Fruit fly (Drosophila melanogaster) whole organism, embryonic: ENCODE measurements around the gene rdog.
A peak's percentile ranks its signal among the peaks of the same experiment; 100 is the strongest.

Experiments
- C15 ChIP-seq: fragments of 200-800 bp; sonication (Bioruptor generic); IDR thresholded peaks from 3 replicates; pipeline ENCODE4 v1.3.6; 2022; ENCODE audit warnings: missing biosample characterization, missing genetic modification characterization
- CG10321 ChIP-seq: fragments of 200-800 bp; sonication (Bioruptor generic); IDR thresholded peaks from 2 replicates; pipeline ENCODE4 v1.3.6; 2022; ENCODE audit warnings: missing biosample characterization, missing genetic modification characterization
- CG10979 ChIP-seq: fragments of 200-800 bp; sonication (Bioruptor generic); optimal IDR thresholded peaks from 2 replicates; lab custom pipeline; 2018; ENCODE audit warnings: missing biosample characterization, mild to moderate bottlenecking, missing genetic modification characterization, moderate library complexity
- CG11456 ChIP-seq: fragments of 200-800 bp; sonication (Bioruptor generic); IDR thresholded peaks from 3 replicates; pipeline ENCODE4 v1.3.6; 2022; ENCODE audit warnings: missing biosample characterization, missing genetic modification characterization
- CG1233 ChIP-seq: fragments of 200-800 bp; sonication (Bioruptor generic); optimal IDR thresholded peaks from 4 replicates; lab custom pipeline; 2018; ENCODE audit warnings: missing biosample characterization, mild to moderate bottlenecking, missing genetic modification characterization
- CG12942 ChIP-seq: fragments of 200-800 bp; sonication (Bioruptor generic); optimal IDR thresholded peaks from 3 replicates; lab custom pipeline; 2016; ENCODE audit warnings: missing biosample characterization, missing genetic modification characterization
- CG15073 ChIP-seq: fragments of 200-800 bp; sonication (Bioruptor generic); optimal IDR thresholded peaks from 2 replicates; lab custom pipeline; 2016; ENCODE audit warnings: missing biosample characterization, missing genetic modification characterization
- CG16779 ChIP-seq: fragments of 200-800 bp; sonication (Bioruptor generic); IDR thresholded peaks from 2 replicates; pipeline ENCODE4 v1.3.6; 2022; ENCODE audit warnings: missing biosample characterization, missing genetic modification characterization
- CG17186 ChIP-seq: fragments of 200-800 bp; sonication (Bioruptor generic); optimal IDR thresholded peaks from 3 replicates; lab custom pipeline; 2017; ENCODE audit warnings: missing biosample characterization, missing genetic modification reagents, missing genetic modification characterization
- CG17361 ChIP-seq: fragments of 200-800 bp; sonication (Bioruptor generic); IDR thresholded peaks from 3 replicates; pipeline ENCODE4 v1.3.6; 2022; ENCODE audit warnings: missing biosample characterization, missing genetic modification characterization
- CG2129 ChIP-seq: fragments of 200-800 bp; sonication (Bioruptor generic); IDR thresholded peaks from 2 replicates; pipeline ENCODE4 v1.3.6; 2022; ENCODE audit warnings: missing biosample characterization, missing genetic modification characterization; ENCODE audit not compliant: partially characterized antibody
- CG3838 ChIP-seq: fragments of 200-800 bp; sonication (Bioruptor generic); optimal IDR thresholded peaks from 3 replicates; lab custom pipeline; 2016; ENCODE audit warnings: missing biosample characterization, missing genetic modification characterization
- CG6272 ChIP-seq: fragments of 200-800 bp; sonication (Bioruptor generic); IDR thresholded peaks from 2 replicates; pipeline ENCODE4 v1.3.6; 2022; ENCODE audit warnings: missing biosample characterization, missing genetic modification characterization
- CG6813 ChIP-seq: fragments of 200-800 bp; sonication (Bioruptor generic); optimal IDR thresholded peaks from 2 replicates; lab custom pipeline; 2017; ENCODE audit warnings: missing biosample characterization, missing genetic modification characterization, mild to moderate bottlenecking, moderate library complexity, missing genetic modification reagents
- CG8281 ChIP-seq: fragments of 200-800 bp; sonication (Bioruptor generic); optimal IDR thresholded peaks from 2 replicates; lab custom pipeline; 2018; ENCODE audit warnings: missing biosample characterization, mild to moderate bottlenecking, missing genetic modification characterization, moderate library complexity
- CG8359 ChIP-seq: fragments of 200-800 bp; sonication (Bioruptor generic); optimal IDR thresholded peaks from 2 replicates; lab custom pipeline; 2017; ENCODE audit warnings: missing biosample characterization, mild to moderate bottlenecking, missing genetic modification characterization, borderline replicate concordance
- CG9215 ChIP-seq: fragments of 200-800 bp; sonication (Bioruptor generic); IDR thresholded peaks from 2 replicates; pipeline ENCODE4 v1.3.6; 2022; ENCODE audit warnings: missing biosample characterization, missing genetic modification characterization
- CG9932 ChIP-seq: fragments of 200-800 bp; sonication (Bioruptor generic); IDR thresholded peaks from 2 replicates; pipeline ENCODE4 v1.3.6; 2022; ENCODE audit warnings: missing biosample characterization, missing genetic modification characterization
- D19A ChIP-seq: fragments of 200-800 bp; optimal IDR thresholded peaks from 3 replicates; lab custom pipeline; 2019; ENCODE audit warnings: missing biosample characterization, mild to moderate bottlenecking, missing genetic modification characterization, moderate library complexity
- Ets65A ChIP-seq: fragments of 200-800 bp; sonication (Bioruptor generic); peaks from one replicate; lab custom pipeline; 2016; ENCODE audit warnings: missing biosample characterization, missing genetic modification characterization
- Fer3 ChIP-seq: fragments of 200-800 bp; sonication (Bioruptor generic); optimal IDR thresholded peaks from 2 replicates; lab custom pipeline; 2018; ENCODE audit warnings: missing biosample characterization, mild to moderate bottlenecking, missing genetic modification characterization, moderate library complexity
- Hey ChIP-seq: fragments of 200-800 bp; sonication (Bioruptor generic); optimal IDR thresholded peaks from 3 replicates; lab custom pipeline; 2018; ENCODE audit warnings: missing biosample characterization, mild to moderate bottlenecking, missing genetic modification characterization
- Hmx ChIP-seq: fragments of 200-800 bp; sonication (Bioruptor generic); optimal IDR thresholded peaks from 2 replicates; lab custom pipeline; 2016; ENCODE audit warnings: missing biosample characterization, missing genetic modification characterization
- Mad ChIP-seq: fragments of 200-800 bp; sonication (Bioruptor generic); optimal IDR thresholded peaks from 2 replicates; lab custom pipeline; 2016; ENCODE audit warnings: missing biosample characterization, missing genetic modification characterization
- Max ChIP-seq: fragments of 200-800 bp; sonication (Bioruptor generic); optimal IDR thresholded peaks from 2 replicates; lab custom pipeline; 2016; ENCODE audit warnings: missing biosample characterization, mild to moderate bottlenecking, missing genetic modification characterization
- Scr ChIP-seq: fragments of 200-800 bp; sonication (Bioruptor generic); IDR thresholded peaks from 2 replicates; pipeline ENCODE4 v1.3.6; 2022; ENCODE audit warnings: missing biosample characterization, missing genetic modification characterization; ENCODE audit not compliant: partially characterized antibody
- Sin3A ChIP-seq: fragments of >200 bp; optimal IDR thresholded peaks from 2 replicates; lab custom pipeline; 2018
- Six4 ChIP-seq: fragments of 200-800 bp; sonication (Bioruptor generic); optimal IDR thresholded peaks from 2 replicates; lab custom pipeline; 2016; ENCODE audit warnings: missing biosample characterization, missing genetic modification characterization
- Ssrp ChIP-seq: fragments of 200-800 bp; sonication (Bioruptor generic); optimal IDR thresholded peaks from 2 replicates; lab custom pipeline; 2018; ENCODE audit warnings: missing biosample characterization, mild to moderate bottlenecking, missing genetic modification characterization, moderate library complexity
- Stat92E ChIP-seq, 3 experiments: fragments of >200 bp in 2 of 3; fragments of 200-800 bp in 1 of 3; sonication (Bioruptor generic) in 1 of 3; optimal IDR thresholded peaks; 2 replicates each; lab custom pipeline; 2017 to 2019; ENCODE audit warnings: missing biosample characterization in 3 of 3, missing genetic modification characterization in 3 of 3, mild to moderate bottlenecking in 1 of 3, moderate library complexity in 1 of 3
- ase ChIP-seq: fragments of 200-800 bp; sonication (Bioruptor generic); IDR thresholded peaks from 3 replicates; pipeline ENCODE4 v1.3.6; 2022; ENCODE audit warnings: missing biosample characterization, missing genetic modification characterization
- cwo ChIP-seq: fragments of 200-800 bp; sonication (Bioruptor generic); optimal IDR thresholded peaks from 3 replicates; lab custom pipeline; 2017; ENCODE audit warnings: missing biosample characterization, missing genetic modification characterization, mild to moderate bottlenecking, moderate library complexity, missing genetic modification reagents
- dm ChIP-seq: fragments of 200-800 bp; sonication (Bioruptor generic); optimal IDR thresholded peaks from 3 replicates; lab custom pipeline; 2016; ENCODE audit warnings: missing biosample characterization, missing genetic modification characterization
- dpn ChIP-seq, 2 experiments: fragments of 200-800 bp; sonication (Bioruptor generic); optimal IDR thresholded peaks; 3 replicates each; lab custom pipeline; 2016; ENCODE audit warnings: missing biosample characterization in 2 of 2, missing genetic modification characterization in 2 of 2
- eyg ChIP-seq: fragments of 200-800 bp; sonication (Bioruptor generic); optimal IDR thresholded peaks from 3 replicates; lab custom pipeline; 2016; ENCODE audit warnings: missing biosample characterization, missing genetic modification characterization
- fd64A ChIP-seq: fragments of 200-800 bp; sonication (Bioruptor generic); optimal IDR thresholded peaks from 3 replicates; lab custom pipeline; 2018; ENCODE audit warnings: missing biosample characterization, mild to moderate bottlenecking, missing genetic modification characterization
- fd96Cb ChIP-seq: fragments of 200-800 bp; sonication (Bioruptor generic); optimal IDR thresholded peaks from 2 replicates; lab custom pipeline; 2018; ENCODE audit warnings: missing biosample characterization, mild to moderate bottlenecking, missing genetic modification characterization, moderate library complexity
- jumu ChIP-seq: fragments of 200-800 bp; sonication (Bioruptor generic); optimal IDR thresholded peaks from 3 replicates; lab custom pipeline; 2016; ENCODE audit warnings: missing biosample characterization, missing genetic modification characterization
- luna ChIP-seq: fragments of 200-800 bp; sonication (Bioruptor generic); optimal IDR thresholded peaks from 2 replicates; lab custom pipeline; 2016; ENCODE audit warnings: missing biosample characterization, missing genetic modification characterization
- maf-S ChIP-seq: fragments of 200-800 bp; sonication (Bioruptor generic); optimal IDR thresholded peaks from 2 replicates; lab custom pipeline; 2016; ENCODE audit warnings: missing biosample characterization, missing genetic modification characterization
- nau ChIP-seq: fragments of 200-800 bp; sonication (Bioruptor generic); optimal IDR thresholded peaks from 3 replicates; lab custom pipeline; 2017; ENCODE audit warnings: missing biosample characterization, mild to moderate bottlenecking, missing genetic modification characterization, missing genetic modification reagents
- onecut ChIP-seq: fragments of 200-800 bp; sonication (Bioruptor generic); IDR thresholded peaks from 2 replicates; pipeline ENCODE4 v1.3.6; 2022; ENCODE audit warnings: missing biosample characterization, missing genetic modification characterization
- repo ChIP-seq: fragments of 200-800 bp; sonication (Bioruptor generic); optimal IDR thresholded peaks from 2 replicates; lab custom pipeline; 2016; ENCODE audit warnings: missing biosample characterization, missing genetic modification characterization
- salm ChIP-seq: fragments of 200-800 bp; sonication (Bioruptor generic); optimal IDR thresholded peaks from 2 replicates; lab custom pipeline; 2018; ENCODE audit warnings: missing biosample characterization, mild to moderate bottlenecking, missing genetic modification characterization
- shn ChIP-seq: fragments of 200-800 bp; sonication (Bioruptor generic); optimal IDR thresholded peaks from 3 replicates; lab custom pipeline; 2016; ENCODE audit warnings: missing biosample characterization, missing genetic modification characterization
- slbo ChIP-seq: fragments of 200-800 bp; sonication (Bioruptor generic); IDR thresholded peaks from 2 replicates; pipeline ENCODE4 v1.3.6; 2022; ENCODE audit warnings: missing biosample characterization, missing genetic modification characterization
- stc ChIP-seq: fragments of 200-800 bp; sonication (Bioruptor generic); IDR thresholded peaks from 2 replicates; pipeline ENCODE4 v1.3.6; 2022; ENCODE audit warnings: missing biosample characterization, missing genetic modification characterization
- vvl ChIP-seq: fragments of 200-800 bp; sonication (Bioruptor generic); IDR thresholded peaks from 2 replicates; pipeline ENCODE4 v1.3.6; 2022; ENCODE audit warnings: missing biosample characterization, missing genetic modification characterization
- zfh1 ChIP-seq: fragments of 200-800 bp; sonication (Bioruptor generic); IDR thresholded peaks from 3 replicates; pipeline ENCODE4 v1.3.6; 2022; ENCODE audit warnings: missing biosample characterization, missing genetic modification characterization

rdog gene

dm6 chr3R:29124128-29124527 is 33.8 kb upstream of the rdog start (continued):
- TF ChIP-seq CG1233 (GFP tag; lab: Kevin White, UChicago) (peak; percentile 53), repo (GFP tag; lab: Kevin White, UChicago) (peak; percentile 24)

- TF ChIP-seq shn (no peak), Ssrp (tag; lab: Kevin White, UChicago) (no peak), CG6272 (GFP tag; lab: Robert Waterston, UW) (no peak), Sin3A (lab: Kevin White, UChicago) (peak; percentile 24), Max (GFP tag; lab: Kevin White, UChicago) (peak; percentile 42), salm (tag; lab: Kevin White, UChicago) (no peak), jumu (no peak), CG3838 (GFP tag; lab: Kevin White, UChicago) (no peak), CG9932 (0 out of 2 replicates have a peak, but pooled peaks have one; percentile 21), dm (GFP tag; lab: Kevin White, UChicago) (no peak), CG15073 (no peak), CG16779 (GFP tag; lab: Robert Waterston, UW) (no peak), CG17186 (GFP tag; lab: Kevin White, UChicago) (peak; percentile 6), Hey (tag; lab: Kevin White, UChicago) (no peak), cwo (GFP tag; lab: Kevin White, UChicago) (no peak), eyg (no peak), dpn (GFP tag; optimal IDR thresholded peaks at IDR 0.05; lab: Kevin White, UChicago) (peak in 1 of 2 experiments; percentile 8), C15 (no peak), Scr (peak; percentile 27; the same call in 1 of the 2 replicates), CG9215 (GFP tag; lab: Robert Waterston, UW) (no peak), Stat92E (GFP tag; optimal IDR thresholded peaks at IDR 0.05; lab: Kevin White, UChicago) (peak in 1 of 3 experiments; percentile 32), CG17361 (GFP tag; lab: Robert Waterston, UW) (no peak), CG10979 (tag; lab: Kevin White, UChicago) (peak; percentile 9), Ets65A (GFP tag; lab: Kevin White, UChicago) (no peak), CG12942 (GFP tag; lab: Kevin White, UChicago) (no peak), CG10321 (GFP tag; lab: Robert Waterston, UW) (no peak), luna (no peak), fd96Cb (tag; lab: Kevin White, UChicago) (no peak), Mad (GFP tag; lab: Kevin White, UChicago) (no peak), Hmx (no peak), slbo (GFP tag; lab: Robert Waterston, UW) (no peak), fd64A (GFP tag; lab: Kevin White, UChicago) (no peak), stc (GFP tag; lab: Robert Waterston, UW) (no peak), ase (no peak), CG6813 (GFP tag; lab: Kevin White, UChicago) (no peak), D19A (tag; lab: Kevin White, UChicago) (no peak), CG11456 (GFP tag; lab: Robert Waterston, UW) (no peak), vvl (peak; percentile 52; the same call in 1 of the 2 replicates), CG8281 (tag; lab: Kevin White, UChicago) (no peak), onecut (GFP tag; lab: Robert Waterston, UW) (peak; percentile 95), zfh1 (GFP tag; lab: Robert Waterston, UW) (no peak), Fer3 (peak; percentile 6), maf-S (GFP tag; lab: Kevin White, UChicago) (no peak), CG2129 (GFP tag; lab: Robert Waterston, UW) (no peak), CG8359 (GFP tag; lab: Kevin White, UChicago) (no peak), nau (GFP tag; lab: Kevin White, UChicago) (no peak), Six4 (GFP tag; lab: Kevin White, UChicago) (no peak)
Measured at dm6 chr3R:29130902-29131621, 26.9 kb upstream of the rdog start, which contains the start of the genes dgt6 and Vha100-1. TSS of gene dgt6 (minus strand) at chr3R:29130972. TSS of gene Vha100-1 (plus strand) at chr3R:29131193.
